Worm (Caenorhabditis elegans) whole organism, mixed stage, embryonic: ENCODE data around the gene bcmo-1.

Experiments
- M03D4.4 ChIP-seq: sonication (generic microtip); optimal IDR thresholded peaks from 2 replicates; lab custom pipeline; 2017; ENCODE audit warnings: mild to moderate bottlenecking, missing genetic modification characterization, missing compliant biosample characterization
- bed-3 ChIP-seq: fragments of 200-800 bp; sonication (Bioruptor generic); optimal IDR thresholded peaks from 3 replicates; lab custom pipeline; 2018; ENCODE audit warnings: mild to moderate bottlenecking, missing genetic modification characterization, moderate library complexity, missing compliant biosample characterization
- blmp-1 ChIP-seq: fragments of 150-350 bp; optimal IDR thresholded peaks from 2 replicates; lab custom pipeline; 2014; ENCODE audit warnings: missing biosample characterization, missing genetic modification characterization
- ceh-39 ChIP-seq: fragments of 150-350 bp; optimal IDR thresholded peaks from 2 replicates; lab custom pipeline; 2014; ENCODE audit warnings: missing biosample characterization, missing genetic modification characterization
- ceh-43 ChIP-seq: fragments of 200-800 bp; sonication (Bioruptor generic); optimal IDR thresholded peaks from 2 replicates; lab custom pipeline; 2018; ENCODE audit warnings: mild to moderate bottlenecking, missing genetic modification characterization, moderate library complexity, missing compliant biosample characterization
- ceh-83 ChIP-seq: fragments of 200-800 bp; sonication (Bioruptor generic); optimal IDR thresholded peaks from 2 replicates; lab custom pipeline; 2018; ENCODE audit warnings: mild to moderate bottlenecking, missing genetic modification characterization, missing compliant biosample characterization
- ces-1 ChIP-seq: fragments of 150-350 bp; optimal IDR thresholded peaks from 2 replicates; lab custom pipeline; 2014; ENCODE audit warnings: missing biosample characterization, missing genetic modification reagents, missing genetic modification characterization
- cnd-1 ChIP-seq: fragments of 200-800 bp; sonication (Bioruptor generic); optimal IDR thresholded peaks from 2 replicates; lab custom pipeline; 2018; ENCODE audit warnings: mild to moderate bottlenecking, missing genetic modification characterization, missing compliant biosample characterization
- drap-1 ChIP-seq: fragments of 200-800 bp; sonication (Bioruptor generic); optimal IDR thresholded peaks from 3 replicates; lab custom pipeline; 2018; ENCODE audit warnings: mild to moderate bottlenecking, missing genetic modification characterization, missing compliant biosample characterization
- elt-1 ChIP-seq: sonication (generic microtip); optimal IDR thresholded peaks from 2 replicates; lab custom pipeline; 2017; ENCODE audit warnings: missing genetic modification characterization, mild to moderate bottlenecking, missing compliant biosample characterization, antibody characterized with exemption, moderate library complexity, borderline replicate concordance; ENCODE audit not compliant: insufficient read depth
- elt-3 ChIP-seq: fragments of 150-350 bp; optimal IDR thresholded peaks from 2 replicates; lab custom pipeline; 2014; ENCODE audit warnings: missing biosample characterization, missing genetic modification characterization
- flh-1 ChIP-seq: fragments of 200-800 bp; sonication (Bioruptor generic); optimal IDR thresholded peaks from 2 replicates; lab custom pipeline; 2018; ENCODE audit warnings: mild to moderate bottlenecking, missing genetic modification characterization, moderate library complexity, missing compliant biosample characterization
- ham-2 ChIP-seq: fragments of 200-800 bp; sonication (Bioruptor generic); optimal IDR thresholded peaks from 2 replicates; lab custom pipeline; 2018; ENCODE audit warnings: mild to moderate bottlenecking, missing genetic modification characterization, missing compliant biosample characterization
- hlh-1 ChIP-seq: fragments of 150-350 bp; optimal IDR thresholded peaks from 2 replicates; lab custom pipeline; 2014; ENCODE audit warnings: missing biosample characterization, missing genetic modification reagents, missing genetic modification characterization
- lin-13 ChIP-seq: fragments of 150-350 bp; optimal IDR thresholded peaks from 2 replicates; lab custom pipeline; 2014; ENCODE audit warnings: missing biosample characterization, missing genetic modification characterization
- lin-32 ChIP-seq: fragments of 200-800 bp; sonication (Bioruptor generic); optimal IDR thresholded peaks from 2 replicates; lab custom pipeline; 2018; ENCODE audit warnings: mild to moderate bottlenecking, missing genetic modification characterization, missing compliant biosample characterization
- lsy-2 ChIP-seq: fragments of 150-350 bp; optimal IDR thresholded peaks from 2 replicates; lab custom pipeline; 2014; ENCODE audit warnings: missing biosample characterization, missing genetic modification characterization
- mab-5 ChIP-seq: fragments of 150-350 bp; optimal IDR thresholded peaks from 2 replicates; lab custom pipeline; 2014; ENCODE audit warnings: missing biosample characterization, missing genetic modification characterization
- mep-1 ChIP-seq: fragments of 150-350 bp; optimal IDR thresholded peaks from 2 replicates; lab custom pipeline; 2017; ENCODE audit warnings: missing biosample characterization, missing genetic modification reagents, missing genetic modification characterization, inconsistent platforms
- mls-2 ChIP-seq: sonication (generic microtip); optimal IDR thresholded peaks from 2 replicates; lab custom pipeline; 2016; ENCODE audit warnings: mild to moderate bottlenecking, missing genetic modification characterization, moderate library complexity, missing compliant biosample characterization
- nhr-12 ChIP-seq: fragments of 150-350 bp; optimal IDR thresholded peaks from 2 replicates; lab custom pipeline; 2014; ENCODE audit warnings: missing biosample characterization, missing genetic modification characterization
- nhr-2 ChIP-seq: fragments of 150-350 bp; optimal IDR thresholded peaks from 2 replicates; lab custom pipeline; 2014; ENCODE audit warnings: missing biosample characterization, missing genetic modification characterization
- nhr-237 ChIP-seq: fragments of 150-350 bp; optimal IDR thresholded peaks from 2 replicates; lab custom pipeline; 2014; ENCODE audit warnings: missing biosample characterization, missing genetic modification characterization
- nhr-28 ChIP-seq: fragments of 150-350 bp; optimal IDR thresholded peaks from 2 replicates; lab custom pipeline; 2014; ENCODE audit warnings: missing biosample characterization, missing genetic modification characterization
- nhr-76 ChIP-seq: sonication (generic microtip); optimal IDR thresholded peaks from 2 replicates; lab custom pipeline; 2017; ENCODE audit warnings: missing biosample characterization, missing genetic modification characterization
- pha-4 ChIP-seq: fragments of 150-350 bp; optimal IDR thresholded peaks from 2 replicates; lab custom pipeline; 2018; ENCODE audit warnings: missing biosample characterization, missing genetic modification reagents, missing genetic modification characterization
- sem-2 ChIP-seq: fragments of 200-800 bp; sonication (Bioruptor generic); optimal IDR thresholded peaks from 2 replicates; lab custom pipeline; 2018; ENCODE audit warnings: mild to moderate bottlenecking, missing genetic modification characterization, missing compliant biosample characterization
- snpc-4 ChIP-seq: fragments of 150-350 bp; optimal IDR thresholded peaks from 2 replicates; lab custom pipeline; 2014; ENCODE audit warnings: missing biosample characterization, missing genetic modification characterization
- sptf-1 ChIP-seq: sonication (generic microtip); optimal IDR thresholded peaks from 2 replicates; lab custom pipeline; 2017; ENCODE audit warnings: mild to moderate bottlenecking, missing genetic modification characterization, moderate library complexity, missing compliant biosample characterization
- tbx-8 ChIP-seq: fragments of 200-800 bp; sonication (Bioruptor generic); optimal IDR thresholded peaks from 2 replicates; lab custom pipeline; 2018; ENCODE audit warnings: mild to moderate bottlenecking, missing genetic modification characterization, moderate library complexity, missing compliant biosample characterization
- unc-120 ChIP-seq: sonication (generic microtip); optimal IDR thresholded peaks from 2 replicates; lab custom pipeline; 2017; ENCODE audit warnings: missing genetic modification characterization, missing compliant biosample characterization; ENCODE audit not compliant: poor library complexity, severe bottlenecking
- unc-39 ChIP-seq: fragments of 150-350 bp; optimal IDR thresholded peaks from 2 replicates; lab custom pipeline; 2014; ENCODE audit warnings: missing biosample characterization, missing genetic modification characterization
- unc-62 ChIP-seq: fragments of 150-350 bp; optimal IDR thresholded peaks from 2 replicates; lab custom pipeline; 2014; ENCODE audit warnings: missing biosample characterization, missing genetic modification reagents, missing genetic modification characterization
- zip-8 ChIP-seq: fragments of 150-350 bp; optimal IDR thresholded peaks from 2 replicates; lab custom pipeline; 2014; ENCODE audit warnings: missing biosample characterization, missing genetic modification characterization
- ztf-11 ChIP-seq: fragments of 150-350 bp; optimal IDR thresholded peaks from 2 replicates; lab custom pipeline; 2014; ENCODE audit warnings: missing biosample characterization, missing genetic modification characterization

Gene bcmo-1

DNA sequence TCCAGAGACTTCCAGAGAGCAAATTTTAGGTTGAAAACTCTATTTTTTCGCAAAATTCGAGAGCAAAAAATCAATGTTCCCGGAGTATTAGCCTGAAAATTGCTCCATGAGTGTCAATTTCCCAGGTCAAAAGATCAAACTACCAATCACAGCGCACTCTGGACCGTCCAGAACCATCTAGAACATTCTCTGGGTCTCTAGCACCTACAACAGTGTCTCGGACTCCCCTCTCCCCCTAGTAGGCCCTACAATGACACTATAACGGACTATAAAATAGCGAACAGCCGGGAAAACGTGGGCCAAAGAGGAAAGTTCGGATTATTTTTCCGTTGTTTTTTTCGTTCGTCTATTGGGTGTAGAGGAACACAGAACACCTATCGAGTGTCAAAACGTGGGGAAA lies 31.1 kb upstream of the bcmo-1 start:
- TF ChIP-seq unc-62 (GFP tag; lab: Kevin White, UChicago) (no peak), bed-3 (GFP tag; lab: Kevin White, UChicago) (no peak), ztf-11 (tag; lab: Kevin White, UChicago) (no peak), cnd-1 (tag; lab: Kevin White, UChicago) (peak; percentile 13), nhr-2 (tag; lab: Kevin White, UChicago) (peak; percentile 3), ceh-83 (GFP tag; lab: Kevin White, UChicago) (no peak)

DNA sequence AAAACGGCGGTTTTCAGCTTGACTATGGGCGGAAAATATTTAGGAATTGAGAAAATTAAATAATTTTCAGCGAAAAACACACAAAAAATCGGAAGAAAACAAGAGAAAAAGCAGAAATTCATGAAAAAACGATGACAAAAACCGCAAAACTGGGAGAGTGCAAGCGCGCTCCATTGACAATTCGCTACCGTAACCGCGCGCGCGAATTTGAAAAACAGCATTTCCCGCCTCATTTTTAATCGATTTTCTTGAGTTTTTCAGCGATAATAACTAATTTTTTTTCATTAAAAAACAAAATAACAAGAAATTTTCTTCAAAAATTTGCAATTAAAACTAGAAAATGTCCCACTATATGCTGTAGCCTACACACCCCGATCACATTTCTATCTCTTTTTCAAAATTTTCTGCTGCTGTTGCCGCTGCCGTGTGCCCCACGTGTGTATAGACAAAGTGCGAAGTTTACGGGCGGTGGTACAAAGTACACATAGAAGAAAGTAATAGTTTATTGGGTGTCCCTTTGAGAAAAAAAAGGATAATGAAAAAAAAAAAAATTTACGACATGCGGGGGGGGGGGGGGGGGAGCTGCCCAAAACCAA lies 30.5 kb upstream of the bcmo-1 start:
- TF ChIP-seq unc-62 (GFP tag; lab: Kevin White, UChicago) (no peak), hlh-1 (tag; lab: Kevin White, UChicago) (peak; percentile 25), lin-13 (peak; percentile 1), lsy-2 (peak; percentile 92)
- TF ChIP-seq, all 35 proteins: peak for 3

DNA sequence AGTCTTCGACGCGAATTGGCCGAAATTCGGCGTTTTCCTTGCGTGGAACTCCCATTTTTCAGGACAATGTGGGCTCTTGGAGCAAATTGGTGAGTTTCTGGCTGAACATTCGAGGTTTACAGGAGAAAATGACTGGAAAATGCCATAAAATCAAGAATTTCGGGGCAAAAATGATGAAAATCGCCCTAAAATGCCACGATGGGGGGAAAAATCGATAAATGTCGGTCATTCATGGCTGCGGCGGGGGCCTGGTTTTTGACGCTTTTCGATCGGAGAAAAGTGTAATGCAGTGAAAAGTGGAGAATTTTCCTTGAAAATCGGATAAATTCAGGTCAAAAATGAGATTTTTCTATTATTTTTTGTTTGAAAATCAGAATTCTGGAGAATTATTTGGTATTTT lies 25.3 kb upstream of the bcmo-1 start, which contains the start of the genes Y46G5A.18 and Y46G5A.47:
Gene Y46G5A.18, minus strand, starts transcription at position 101 of the 400 bp plus-strand sequence.
Gene Y46G5A.47, minus strand, starts transcription at position 146 of the 400 bp plus-strand sequence.
- TF ChIP-seq nhr-28 (tag; lab: Kevin White, UChicago): no peak
- no peak for TF ChIP-seq ces-1 (GFP tag; lab: Kevin White, UChicago)
- no peak for TF ChIP-seq lsy-2
- no peak for TF ChIP-seq elt-1
- no peak for TF ChIP-seq hlh-1 (tag; lab: Kevin White, UChicago)
- TF ChIP-seq tbx-8: no peak
- no peak for TF ChIP-seq zip-8 (tag; lab: Kevin White, UChicago)
- no peak for TF ChIP-seq nhr-76 (tag; lab: Kevin White, UChicago)
- TF ChIP-seq nhr-2 (tag; lab: Kevin White, UChicago): no peak
- TF ChIP-seq unc-62 (GFP tag; lab: Kevin White, UChicago): no peak
- no peak for TF ChIP-seq nhr-12 (tag; lab: Kevin White, UChicago)
- TF ChIP-seq ham-2 (GFP tag; lab: Kevin White, UChicago): no peak
- no peak for TF ChIP-seq snpc-4 (tag; lab: Kevin White, UChicago)
- no peak for TF ChIP-seq lin-32 (GFP tag; lab: Kevin White, UChicago)
- no peak for TF ChIP-seq unc-120 (tag; lab: Kevin White, UChicago)
- TF ChIP-seq mab-5 (tag; lab: Kevin White, UChicago): no peak
- no peak for TF ChIP-seq sem-2 (GFP tag; lab: Kevin White, UChicago)
- TF ChIP-seq lin-13: no peak

DNA sequence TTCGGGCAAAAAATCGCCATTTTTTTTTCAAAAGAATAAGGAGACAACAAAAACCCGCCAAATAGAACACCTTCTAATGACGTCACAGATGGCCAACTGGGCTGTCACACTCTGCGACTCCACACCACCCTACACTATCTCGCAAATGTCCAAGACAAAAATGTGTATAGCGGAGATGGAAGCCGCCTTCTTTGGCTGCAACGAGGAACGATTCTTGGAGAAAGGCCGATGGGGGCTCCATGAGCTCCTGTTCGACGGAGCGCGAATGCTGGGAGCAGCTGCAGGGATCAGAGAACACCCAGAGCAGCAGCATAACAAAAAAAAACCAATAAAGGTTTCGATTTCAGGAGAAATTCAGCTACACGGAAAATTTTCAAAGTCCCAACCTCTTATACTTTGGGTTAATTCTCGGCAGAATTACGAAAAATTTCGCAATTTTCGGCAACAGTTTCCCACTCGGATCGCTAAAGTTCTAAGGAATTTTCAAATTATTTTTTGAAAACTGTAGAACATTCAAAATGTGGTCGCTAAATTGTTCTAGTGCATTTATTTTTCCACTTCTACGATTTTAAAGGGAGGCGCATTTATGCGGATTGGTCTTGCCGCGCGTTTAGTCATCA lies 24.6 kb upstream of the bcmo-1 start:
- no peak for TF ChIP-seq sem-2 (GFP tag; lab: Kevin White, UChicago)
- no peak for TF ChIP-seq mls-2 (tag; lab: Kevin White, UChicago)
- no peak for TF ChIP-seq ceh-83 (GFP tag; lab: Kevin White, UChicago)
- TF ChIP-seq elt-3 (tag; lab: Kevin White, UChicago): no peak
- TF ChIP-seq zip-8 (tag; lab: Kevin White, UChicago): peak; percentile 63
- no peak for TF ChIP-seq nhr-237
- no peak for TF ChIP-seq unc-39 (tag; lab: Kevin White, UChicago)
- TF ChIP-seq unc-120 (tag; lab: Kevin White, UChicago): no peak
- TF ChIP-seq sptf-1 (tag; lab: Kevin White, UChicago): peak; percentile 15
- no peak for TF ChIP-seq ham-2 (GFP tag; lab: Kevin White, UChicago)
- no peak for TF ChIP-seq mep-1
- no peak for TF ChIP-seq M03D4.4 (tag; lab: Kevin White, UChicago)
- no peak for TF ChIP-seq ztf-11 (tag; lab: Kevin White, UChicago)
- TF ChIP-seq ceh-43 (GFP tag; lab: Kevin White, UChicago): no peak
- TF ChIP-seq nhr-2 (tag; lab: Kevin White, UChicago): no peak
- no peak for TF ChIP-seq snpc-4 (tag; lab: Kevin White, UChicago)
- no peak for TF ChIP-seq tbx-8
- TF ChIP-seq lin-32 (GFP tag; lab: Kevin White, UChicago): no peak
- TF ChIP-seq ces-1 (GFP tag; lab: Kevin White, UChicago): peak; percentile 4
- TF ChIP-seq hlh-1 (tag; lab: Kevin White, UChicago): no peak
- TF ChIP-seq nhr-12 (tag; lab: Kevin White, UChicago): no peak
- TF ChIP-seq unc-62 (GFP tag; lab: Kevin White, UChicago): peak; percentile 23
- TF ChIP-seq lin-13: no peak
- TF ChIP-seq mab-5 (tag; lab: Kevin White, UChicago): no peak
- TF ChIP-seq flh-1 (GFP tag; lab: Kevin White, UChicago): no peak
- TF ChIP-seq elt-1: no peak
- peak; percentile 68 for TF ChIP-seq cnd-1 (tag; lab: Kevin White, UChicago)
- no peak for TF ChIP-seq nhr-76 (tag; lab: Kevin White, UChicago)
- no peak for TF ChIP-seq blmp-1 (tag; lab: Kevin White, UChicago)
- no peak for TF ChIP-seq drap-1
- no peak for TF ChIP-seq pha-4 (tag; lab: Kevin White, UChicago)
- no peak for TF ChIP-seq bed-3 (GFP tag; lab: Kevin White, UChicago)
- no peak for TF ChIP-seq ceh-39 (tag; lab: Kevin White, UChicago)
- no peak for TF ChIP-seq lsy-2
- TF ChIP-seq nhr-28 (tag; lab: Kevin White, UChicago): no peak
